Worm (Caenorhabditis elegans) whole organism, L1 larva: Measurements from ENCODE around the gene srh-290.
A peak's percentile ranks its signal among the peaks of the same experiment; 100 is the strongest.

Experiments
- C34B4.2 ChIP-seq: sonication (generic microtip); optimal IDR thresholded peaks from 2 replicates; lab custom pipeline; 2017; ENCODE audit warnings: mild to moderate bottlenecking, missing genetic modification characterization, missing compliant biosample characterization
- aha-1 ChIP-seq: fragments of 150-350 bp; optimal IDR thresholded peaks from 2 replicates; lab custom pipeline; 2014; ENCODE audit warnings: missing biosample characterization, missing genetic modification characterization
- blmp-1 ChIP-seq: fragments of 150-350 bp; optimal IDR thresholded peaks from 2 replicates; lab custom pipeline; 2014; ENCODE audit warnings: missing biosample characterization, missing genetic modification characterization
- ceh-63 ChIP-seq: fragments of 200-800 bp; sonication (Bioruptor generic); optimal IDR thresholded peaks from 2 replicates; lab custom pipeline; 2018; ENCODE audit warnings: mild to moderate bottlenecking, missing genetic modification characterization, missing compliant biosample characterization
- ces-1 ChIP-seq: fragments of 150-350 bp; optimal IDR thresholded peaks from 2 replicates; lab custom pipeline; 2014; ENCODE audit warnings: missing biosample characterization, missing genetic modification reagents, missing genetic modification characterization
- efl-1 ChIP-seq, 4 experiments: fragments of 150-350 bp; optimal IDR thresholded peaks in 3 of 4; peaks in 1 of 4; 1 replicate in 1 of 4; 2 replicates in 3 of 4; lab custom pipeline; 2014; ENCODE audit warnings: missing biosample characterization in 2 of 4, missing genetic modification characterization in 2 of 4, missing genetic modification reagents in 2 of 4
- efl-3 ChIP-seq: fragments of 200-800 bp; sonication (Bioruptor generic); optimal IDR thresholded peaks from 2 replicates; lab custom pipeline; 2018; ENCODE audit warnings: mild to moderate bottlenecking, missing genetic modification characterization, missing compliant biosample characterization
- egl-13 ChIP-seq: sonication (generic microtip); optimal IDR thresholded peaks from 2 replicates; lab custom pipeline; 2016; ENCODE audit warnings: missing genotype, missing genetic modification reagents, missing genetic modification characterization, missing compliant biosample characterization
- elt-2 ChIP-seq: sonication (generic microtip); optimal IDR thresholded peaks from 2 replicates; lab custom pipeline; 2016; ENCODE audit warnings: missing genetic modification characterization, mild to moderate bottlenecking, inconsistent platforms, missing compliant biosample characterization, missing genetic modification reagents
- elt-3 ChIP-seq, 6 experiments: fragments of 150-350 bp in 1 of 6; sonication (generic microtip); optimal IDR thresholded peaks; 2 replicates each; lab custom pipeline; 2017 to 2018; ENCODE audit warnings: missing biosample characterization in 6 of 6, missing genetic modification characterization in 6 of 6, inconsistent platforms in 1 of 6
- ets-5 ChIP-seq: fragments of 200-800 bp; sonication (Bioruptor generic); IDR thresholded peaks from 2 replicates; pipeline ENCODE4 v1.3.6; 2022; ENCODE audit warnings: missing genetic modification characterization, missing compliant biosample characterization
- fkh-10 ChIP-seq: sonication (generic microtip); optimal IDR thresholded peaks from 2 replicates; lab custom pipeline; 2017; ENCODE audit warnings: missing biosample characterization, missing genetic modification reagents, missing genetic modification characterization
- fkh-4 ChIP-seq: sonication (generic microtip); optimal IDR thresholded peaks from 2 replicates; lab custom pipeline; 2016; ENCODE audit warnings: missing compliant biosample characterization, missing genetic modification characterization, borderline replicate concordance
- fkh-8 ChIP-seq: sonication (generic microtip); optimal IDR thresholded peaks from 2 replicates; lab custom pipeline; 2016; ENCODE audit warnings: mild to moderate bottlenecking, missing genetic modification characterization, missing compliant biosample characterization
- fos-1 ChIP-seq: fragments of 150-350 bp; optimal IDR thresholded peaks from 2 replicates; lab custom pipeline; 2014; ENCODE audit warnings: missing biosample characterization, missing genetic modification characterization
- hpl-2 ChIP-seq: fragments of 150-350 bp; optimal IDR thresholded peaks from 2 replicates; lab custom pipeline; 2014; ENCODE audit warnings: missing biosample characterization, missing genetic modification reagents, missing genetic modification characterization
- lin-13 ChIP-seq: fragments of 150-350 bp; optimal IDR thresholded peaks from 2 replicates; lab custom pipeline; 2014; ENCODE audit warnings: missing biosample characterization, missing genetic modification reagents, missing genetic modification characterization
- lin-14 ChIP-seq: fragments of 200-800 bp; sonication (Bioruptor generic); optimal IDR thresholded peaks from 2 replicates; lab custom pipeline; 2018; ENCODE audit warnings: mild to moderate bottlenecking, missing genetic modification characterization, moderate library complexity, missing compliant biosample characterization
- lin-39 ChIP-seq: fragments of 150-350 bp; optimal IDR thresholded peaks from 2 replicates; lab custom pipeline; 2014; ENCODE audit warnings: missing biosample characterization, missing genetic modification reagents, missing genetic modification characterization
- lir-3 ChIP-seq: sonication (generic microtip); optimal IDR thresholded peaks from 2 replicates; lab custom pipeline; 2016; ENCODE audit warnings: mild to moderate bottlenecking, missing genetic modification characterization, moderate library complexity, missing compliant biosample characterization; ENCODE audit not compliant: poor library complexity
- lsy-2 ChIP-seq, 2 experiments: fragments of 150-350 bp; optimal IDR thresholded peaks; 2 replicates each; lab custom pipeline; 2014; ENCODE audit warnings: missing biosample characterization in 2 of 2, missing genetic modification characterization in 2 of 2
- nhr-11 ChIP-seq: fragments of 150-350 bp; optimal IDR thresholded peaks from 2 replicates; lab custom pipeline; 2014; ENCODE audit warnings: missing biosample characterization, missing genetic modification characterization
- nhr-12 ChIP-seq: sonication (generic microtip); optimal IDR thresholded peaks from 2 replicates; lab custom pipeline; 2017; ENCODE audit warnings: missing biosample characterization, missing genetic modification characterization
- nhr-19 ChIP-seq: fragments of 200-800 bp; sonication (Bioruptor generic); conservative IDR thresholded peaks from 2 replicates; pipeline ENCODE4 v1.3.6; 2022; ENCODE audit warnings: missing genetic modification characterization, missing compliant biosample characterization
- nhr-28 ChIP-seq: fragments of 150-350 bp; optimal IDR thresholded peaks from 2 replicates; lab custom pipeline; 2014; ENCODE audit warnings: missing biosample characterization, missing genetic modification characterization
- nhr-71 ChIP-seq: sonication (generic microtip); optimal IDR thresholded peaks from 2 replicates; lab custom pipeline; 2016; ENCODE audit warnings: mild to moderate bottlenecking, missing genetic modification characterization, moderate library complexity, missing compliant biosample characterization
- nhr-77 ChIP-seq: fragments of 150-350 bp; optimal IDR thresholded peaks from 2 replicates; lab custom pipeline; 2014; ENCODE audit warnings: missing biosample characterization, missing genetic modification characterization
- nhr-84 ChIP-seq: sonication (generic microtip); optimal IDR thresholded peaks from 2 replicates; lab custom pipeline; 2017; ENCODE audit warnings: missing biosample characterization, missing genetic modification characterization
- nhr-90 ChIP-seq: sonication (generic microtip); optimal IDR thresholded peaks from 2 replicates; lab custom pipeline; 2016; ENCODE audit warnings: mild to moderate bottlenecking, missing genetic modification characterization, missing compliant biosample characterization; ENCODE audit not compliant: poor library complexity
- pax-3 ChIP-seq: fragments of 200-800 bp; sonication (Bioruptor generic); optimal IDR thresholded peaks from 2 replicates; lab custom pipeline; 2018; ENCODE audit warnings: mild to moderate bottlenecking, missing genetic modification characterization, moderate library complexity, missing compliant biosample characterization
- rnt-1 ChIP-seq: sonication (generic microtip); optimal IDR thresholded peaks from 2 replicates; lab custom pipeline; 2016; ENCODE audit warnings: mild to moderate bottlenecking, missing genetic modification characterization, moderate library complexity, missing compliant biosample characterization
- skn-1 ChIP-seq: fragments of 150-350 bp; optimal IDR thresholded peaks from 2 replicates; lab custom pipeline; 2014; ENCODE audit warnings: missing biosample characterization, missing genetic modification characterization
- sox-4 ChIP-seq: sonication (generic microtip); optimal IDR thresholded peaks from 2 replicates; lab custom pipeline; 2016; ENCODE audit warnings: missing genetic modification characterization, missing compliant biosample characterization
- tlp-1 ChIP-seq: fragments of 150-350 bp; optimal IDR thresholded peaks from 2 replicates; lab custom pipeline; 2014; ENCODE audit warnings: missing biosample characterization, missing genetic modification characterization
- unc-130 ChIP-seq: fragments of 150-350 bp; optimal IDR thresholded peaks from 2 replicates; lab custom pipeline; 2017; ENCODE audit warnings: missing biosample characterization, missing genetic modification characterization, inconsistent platforms
- unc-30 ChIP-seq: sonication (generic microtip); optimal IDR thresholded peaks from 2 replicates; lab custom pipeline; 2017; ENCODE audit warnings: missing biosample characterization, missing genetic modification characterization
- unc-98 ChIP-seq: fragments of 200-800 bp; sonication (Bioruptor generic); IDR thresholded peaks from 2 replicates; pipeline ENCODE4 v1.3.6; 2022; ENCODE audit warnings: missing genetic modification characterization, missing compliant biosample characterization
- vab-15 ChIP-seq: sonication (generic microtip); optimal IDR thresholded peaks from 2 replicates; lab custom pipeline; 2017; ENCODE audit warnings: missing genotype, mild to moderate bottlenecking, missing genetic modification characterization, missing compliant biosample characterization
- zag-1 ChIP-seq: fragments of 150-350 bp; optimal IDR thresholded peaks from 2 replicates; lab custom pipeline; 2014; ENCODE audit warnings: missing biosample characterization, missing genetic modification characterization
- zip-4 ChIP-seq: fragments of 200-800 bp; sonication (Bioruptor generic); optimal IDR thresholded peaks from 2 replicates; lab custom pipeline; 2018; ENCODE audit warnings: mild to moderate bottlenecking, missing genetic modification characterization, moderate library complexity, missing compliant biosample characterization
- ztf-11 ChIP-seq, 2 experiments: sonication (generic microtip); optimal IDR thresholded peaks; 2 replicates each; lab custom pipeline; 2016 to 2017; ENCODE audit warnings: missing genetic modification characterization in 2 of 2, missing biosample characterization in 1 of 2, missing compliant biosample characterization in 1 of 2
- ztf-4 ChIP-seq: fragments of 150-350 bp; optimal IDR thresholded peaks from 2 replicates; lab custom pipeline; 2014; ENCODE audit warnings: missing biosample characterization, missing genetic modification characterization

Gene srh-290

DNA sequence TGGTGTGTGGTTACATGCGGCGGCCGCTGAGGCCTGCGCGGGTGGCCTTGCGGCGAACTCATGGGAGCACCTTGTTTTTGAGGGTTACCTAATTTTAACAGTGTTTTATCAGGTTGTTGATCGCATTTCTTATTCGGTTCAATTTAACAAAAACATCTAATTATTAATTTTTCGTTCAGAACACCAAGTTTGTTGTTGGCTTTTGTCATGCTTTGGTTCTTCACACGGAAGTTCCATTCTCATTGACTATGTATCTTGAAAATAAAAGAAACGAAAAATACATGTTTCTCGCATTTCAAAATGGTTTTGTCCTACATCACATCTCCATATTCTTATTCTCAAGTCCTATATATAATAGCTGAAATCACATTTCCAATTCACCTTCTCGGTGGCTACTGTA is at the start of gene srh-290:
Gene srh-290, plus strand, starts transcription at position 301 of the 400 bp plus-strand sequence.
- TF ChIP-seq nhr-90 (tag; lab: Kevin White, UChicago) (no peak), efl-3 (GFP tag; lab: Kevin White, UChicago) (no peak), fos-1 (tag; lab: Kevin White, UChicago) (no peak), ztf-4 (tag; lab: Kevin White, UChicago) (no peak), zag-1 (no peak), lin-39 (tag; lab: Kevin White, UChicago) (no peak), C34B4.2 (tag; lab: Kevin White, UChicago) (no peak), sox-4 (no peak), unc-98 (GFP tag; lab: Robert Waterston, UW) (no peak), blmp-1 (tag; lab: Kevin White, UChicago) (no peak), nhr-84 (no peak), nhr-77 (tag; lab: Kevin White, UChicago) (no peak)

DNA sequence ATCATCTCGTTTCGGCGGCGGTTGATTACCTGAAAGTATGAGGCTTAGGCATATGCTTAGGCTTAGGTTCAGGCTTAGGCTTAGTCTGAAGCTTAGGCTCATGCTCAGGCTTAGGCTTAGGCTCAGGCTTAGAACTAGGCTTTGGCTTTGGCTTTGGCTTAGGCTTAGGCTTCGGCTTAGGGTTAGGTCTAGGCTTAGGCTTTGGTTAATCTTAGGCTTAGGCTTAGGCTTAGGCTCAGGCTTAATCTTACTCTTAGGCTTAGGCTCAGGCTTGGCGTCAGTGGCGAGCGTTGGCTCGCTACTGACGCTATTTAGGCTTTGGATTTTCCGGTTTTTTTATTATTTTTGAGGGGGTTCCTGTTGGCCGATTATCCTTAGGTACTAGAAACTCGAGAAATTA is 46.5 kb upstream of the srh-290 start:
- TF ChIP-seq elt-3 (tag; optimal IDR thresholded peaks at IDR 0.05; lab: Kevin White, UChicago) (no peak), elt-2 (no peak), zip-4 (no peak), unc-130 (no peak), nhr-11 (tag; lab: Kevin White, UChicago) (no peak), nhr-19 (GFP tag; lab: Robert Waterston, UW) (no peak), ztf-11 (tag; optimal IDR thresholded peaks at IDR 0.05; lab: Kevin White, UChicago) (no peak), lin-13 (GFP tag; lab: Kevin White, UChicago) (no peak), nhr-71 (tag; lab: Kevin White, UChicago) (no peak), skn-1 (tag; lab: Kevin White, UChicago) (no peak), vab-15 (no peak), ets-5 (GFP tag; lab: Robert Waterston, UW) (no peak), pax-3 (tag; lab: Kevin White, UChicago) (no peak), lir-3 (tag; lab: Kevin White, UChicago) (no peak), tlp-1 (no peak), unc-30 (tag; lab: Kevin White, UChicago) (no peak), fkh-4 (no peak), aha-1 (tag; lab: Kevin White, UChicago) (no peak)
- TF ChIP-seq, all 84 proteins: peak for 0

DNA sequence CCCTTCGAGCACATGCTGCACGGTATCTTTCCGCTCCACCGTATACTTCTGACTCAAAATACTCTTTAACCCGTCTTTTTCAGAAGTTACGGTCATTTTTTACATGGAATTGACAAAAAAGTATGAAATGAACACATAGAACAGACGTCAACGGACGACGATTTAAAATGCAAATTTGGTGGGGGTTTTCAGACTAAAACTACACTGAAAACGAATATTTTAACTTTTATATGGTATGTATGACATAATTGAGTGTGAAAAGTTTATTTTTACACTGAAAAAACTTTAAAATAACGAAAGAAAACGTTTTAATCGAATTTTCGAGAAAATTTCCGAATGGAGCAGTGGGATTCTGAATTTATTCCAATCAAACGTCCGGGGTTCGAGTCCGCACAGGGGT is 43.3 kb upstream of the srh-290 start, which contains the start of gene twk-36:
Gene twk-36, minus strand, starts transcription at position 101 of the 400 bp plus-strand sequence.
- TF ChIP-seq sox-4 (no peak), skn-1 (tag; lab: Kevin White, UChicago) (no peak), vab-15 (no peak), lin-13 (GFP tag; lab: Kevin White, UChicago) (no peak), hpl-2 (GFP tag; lab: Kevin White, UChicago) (no peak), zag-1 (no peak), ceh-63 (GFP tag; lab: Kevin White, UChicago) (no peak), nhr-12 (tag; lab: Kevin White, UChicago) (no peak), fkh-8 (tag; lab: Kevin White, UChicago) (no peak), nhr-28 (tag; lab: Kevin White, UChicago) (no peak), fos-1 (tag; lab: Kevin White, UChicago) (no peak), C34B4.2 (tag; lab: Kevin White, UChicago) (no peak), lsy-2 (tag; optimal IDR thresholded peaks at IDR 0.05; lab: Kevin White, UChicago) (no peak)

DNA sequence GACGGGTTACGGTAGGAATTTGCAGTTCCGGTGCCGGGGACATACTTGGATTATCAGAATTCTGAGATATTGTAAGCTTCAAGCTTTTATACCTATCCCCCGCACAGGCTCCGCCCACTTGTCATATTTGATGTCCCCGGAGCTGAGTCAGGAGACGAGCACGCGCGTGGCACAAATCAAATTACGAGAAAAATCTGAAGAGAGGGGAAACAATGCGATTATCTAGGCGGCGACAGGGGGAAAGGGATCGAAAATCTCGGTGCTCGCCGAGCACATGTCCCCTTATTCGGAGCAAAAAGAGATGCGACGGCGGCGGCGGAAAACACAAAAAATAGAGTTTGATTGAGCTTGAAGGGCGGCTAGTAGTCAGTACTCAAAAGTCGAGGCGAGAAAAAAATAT is 41.1 kb upstream of the srh-290 start, which contains the start of gene R12G8.1:
Gene R12G8.1, minus strand, starts transcription at position 63 of the 400 bp plus-strand sequence.
- peak in 1 of 2 experiments; percentile 1 for TF ChIP-seq lsy-2 (tag; optimal IDR thresholded peaks at IDR 0.05; lab: Kevin White, UChicago)
- peak; percentile 51 for TF ChIP-seq nhr-71 (tag; lab: Kevin White, UChicago)
- TF ChIP-seq ces-1 (GFP tag; lab: Kevin White, UChicago): peak; percentile 66
- no peak for TF ChIP-seq rnt-1 (tag; lab: Kevin White, UChicago)
- TF ChIP-seq efl-1 (optimal IDR thresholded peaks at IDR 0.05; lab: Kevin White, UChicago): no peak
- TF ChIP-seq efl-1 (GFP tag; optimal IDR thresholded peaks at IDR 0.05 in 1 of 2; lab: Kevin White, UChicago): peak in 1 of 2 experiments; percentile 74
- peak; percentile 78 for TF ChIP-seq lin-14 (GFP tag; lab: Kevin White, UChicago)
- TF ChIP-seq egl-13 (tag; lab: Kevin White, UChicago): no peak
- TF ChIP-seq fkh-10 (GFP tag; lab: Kevin White, UChicago): peak; percentile 89
